Worm (Caenorhabditis elegans) whole organism, L1 larva: ENCODE data around the gene F32D8.13.

ENCODE experiments used
- C04F5.9 ChIP-seq: sonication (generic microtip); optimal IDR thresholded peaks from 2 replicates; lab custom pipeline; 2016; ENCODE audit warnings: missing genetic modification characterization, missing compliant biosample characterization
- Y116A8C.19 ChIP-seq: sonication (generic microtip); optimal IDR thresholded peaks from 2 replicates; lab custom pipeline; 2016; ENCODE audit warnings: missing compliant biosample characterization, missing genetic modification characterization, borderline replicate concordance
- aha-1 ChIP-seq: fragments of 150-350 bp; optimal IDR thresholded peaks from 2 replicates; lab custom pipeline; 2014; ENCODE audit warnings: missing biosample characterization, missing genetic modification characterization
- alr-1 ChIP-seq: fragments of 200-800 bp; sonication (Bioruptor generic); optimal IDR thresholded peaks from 2 replicates; lab custom pipeline; 2018; ENCODE audit warnings: borderline replicate concordance, mild to moderate bottlenecking, missing genetic modification characterization, missing compliant biosample characterization
- aly-2 ChIP-seq: fragments of 150-350 bp; optimal IDR thresholded peaks from 2 replicates; lab custom pipeline; 2014; ENCODE audit warnings: missing biosample characterization, missing genetic modification characterization
- blmp-1 ChIP-seq: fragments of 150-350 bp; optimal IDR thresholded peaks from 2 replicates; lab custom pipeline; 2014; ENCODE audit warnings: missing biosample characterization, missing genetic modification characterization
- ceh-63 ChIP-seq: fragments of 200-800 bp; sonication (Bioruptor generic); optimal IDR thresholded peaks from 2 replicates; lab custom pipeline; 2018; ENCODE audit warnings: mild to moderate bottlenecking, missing genetic modification characterization, missing compliant biosample characterization
- ceh-8 ChIP-seq: fragments of 200-800 bp; sonication (Bioruptor generic); optimal IDR thresholded peaks from 2 replicates; lab custom pipeline; 2018; ENCODE audit warnings: mild to moderate bottlenecking, missing genetic modification characterization, moderate library complexity, missing compliant biosample characterization
- ceh-82 ChIP-seq, 3 experiments: fragments of 150-350 bp in 1 of 3; sonication (generic microtip) in 2 of 3; optimal IDR thresholded peaks; 2 replicates each; lab custom pipeline; 2014 to 2017; ENCODE audit warnings: missing biosample characterization in 3 of 3, missing genetic modification characterization in 3 of 3
- ceh-90 ChIP-seq: sonication (generic microtip); optimal IDR thresholded peaks from 2 replicates; lab custom pipeline; 2016; ENCODE audit warnings: missing genetic modification characterization, missing compliant biosample characterization
- dpl-1 ChIP-seq, 3 experiments: fragments of 150-350 bp in 2 of 3; sonication (generic microtip) in 1 of 3; optimal IDR thresholded peaks; 2 replicates each; lab custom pipeline; 2014 to 2017; ENCODE audit warnings: missing biosample characterization in 3 of 3, missing genetic modification characterization in 3 of 3, missing genetic modification reagents in 3 of 3
- dsc-1 ChIP-seq: sonication (generic microtip); optimal IDR thresholded peaks from 2 replicates; lab custom pipeline; 2016; ENCODE audit warnings: mild to moderate bottlenecking, missing genetic modification characterization, missing compliant biosample characterization
- efl-3 ChIP-seq: fragments of 200-800 bp; sonication (Bioruptor generic); optimal IDR thresholded peaks from 2 replicates; lab custom pipeline; 2018; ENCODE audit warnings: mild to moderate bottlenecking, missing genetic modification characterization, missing compliant biosample characterization
- egl-13 ChIP-seq: sonication (generic microtip); optimal IDR thresholded peaks from 2 replicates; lab custom pipeline; 2016; ENCODE audit warnings: missing genotype, missing genetic modification reagents, missing genetic modification characterization, missing compliant biosample characterization
- egl-27 ChIP-seq, 2 experiments: fragments of 150-350 bp in 1 of 2; sonication (generic microtip); optimal IDR thresholded peaks; 3 replicates each; lab custom pipeline; 2017 to 2018; ENCODE audit warnings: missing biosample characterization in 2 of 2, missing genetic modification characterization in 2 of 2, missing genetic modification reagents in 2 of 2
- fkh-10 ChIP-seq: sonication (generic microtip); optimal IDR thresholded peaks from 2 replicates; lab custom pipeline; 2017; ENCODE audit warnings: missing biosample characterization, missing genetic modification reagents, missing genetic modification characterization
- fkh-8 ChIP-seq: sonication (generic microtip); optimal IDR thresholded peaks from 2 replicates; lab custom pipeline; 2016; ENCODE audit warnings: mild to moderate bottlenecking, missing genetic modification characterization, missing compliant biosample characterization
- grh-1 ChIP-seq: fragments of 200-800 bp; sonication (Bioruptor generic); IDR thresholded peaks from 2 replicates; pipeline ENCODE4 v1.3.6; 2022; ENCODE audit warnings: missing genetic modification reagents, missing genetic modification characterization, missing compliant biosample characterization
- hlh-4 ChIP-seq: sonication (generic microtip); optimal IDR thresholded peaks from 2 replicates; lab custom pipeline; 2016; ENCODE audit warnings: mild to moderate bottlenecking, missing genetic modification characterization, missing compliant biosample characterization
- irx-1 ChIP-seq: sonication (generic microtip); optimal IDR thresholded peaks from 2 replicates; lab custom pipeline; 2016; ENCODE audit warnings: missing genetic modification characterization, missing compliant biosample characterization
- jun-1 ChIP-seq: fragments of 150-350 bp; optimal IDR thresholded peaks from 2 replicates; lab custom pipeline; 2014; ENCODE audit warnings: missing biosample characterization, missing genetic modification reagents, missing genetic modification characterization
- lin-13 ChIP-seq: fragments of 150-350 bp; optimal IDR thresholded peaks from 2 replicates; lab custom pipeline; 2014; ENCODE audit warnings: missing biosample characterization, missing genetic modification reagents, missing genetic modification characterization
- lin-14 ChIP-seq: fragments of 200-800 bp; sonication (Bioruptor generic); optimal IDR thresholded peaks from 2 replicates; lab custom pipeline; 2018; ENCODE audit warnings: mild to moderate bottlenecking, missing genetic modification characterization, moderate library complexity, missing compliant biosample characterization
- lin-39 ChIP-seq: fragments of 150-350 bp; optimal IDR thresholded peaks from 2 replicates; lab custom pipeline; 2014; ENCODE audit warnings: missing biosample characterization, missing genetic modification reagents, missing genetic modification characterization
- lir-3 ChIP-seq: sonication (generic microtip); optimal IDR thresholded peaks from 2 replicates; lab custom pipeline; 2016; ENCODE audit warnings: mild to moderate bottlenecking, missing genetic modification characterization, moderate library complexity, missing compliant biosample characterization; ENCODE audit not compliant: poor library complexity
- mab-9 ChIP-seq: fragments of 200-800 bp; sonication (Bioruptor generic); IDR thresholded peaks from 2 replicates; pipeline ENCODE4 v1.3.6; 2022; ENCODE audit warnings: missing genetic modification reagents, missing genetic modification characterization, missing compliant biosample characterization
- mdl-1 ChIP-seq, 2 experiments: fragments of 150-350 bp; optimal IDR thresholded peaks; 2 replicates each; lab custom pipeline; 2014 to 2017; ENCODE audit warnings: missing biosample characterization in 2 of 2, missing genetic modification characterization in 2 of 2, inconsistent platforms in 1 of 2
- mef-2 ChIP-seq: fragments of 150-350 bp; optimal IDR thresholded peaks from 2 replicates; lab custom pipeline; 2014; ENCODE audit warnings: missing biosample characterization, missing genetic modification characterization
- nhr-11 ChIP-seq: fragments of 150-350 bp; optimal IDR thresholded peaks from 2 replicates; lab custom pipeline; 2014; ENCODE audit warnings: missing biosample characterization, missing genetic modification characterization
- nhr-12 ChIP-seq: sonication (generic microtip); optimal IDR thresholded peaks from 2 replicates; lab custom pipeline; 2017; ENCODE audit warnings: missing biosample characterization, missing genetic modification characterization
- nhr-19 ChIP-seq: fragments of 200-800 bp; sonication (Bioruptor generic); conservative IDR thresholded peaks from 2 replicates; pipeline ENCODE4 v1.3.6; 2022; ENCODE audit warnings: missing genetic modification characterization, missing compliant biosample characterization
- nhr-20 ChIP-seq: sonication (generic microtip); optimal IDR thresholded peaks from 2 replicates; lab custom pipeline; 2016; ENCODE audit warnings: mild to moderate bottlenecking, missing genetic modification characterization, missing compliant biosample characterization
- nhr-237 ChIP-seq: fragments of 150-350 bp; optimal IDR thresholded peaks from 2 replicates; lab custom pipeline; 2014; ENCODE audit warnings: missing biosample characterization, missing genetic modification characterization
- nhr-76 ChIP-seq: sonication (generic microtip); optimal IDR thresholded peaks from 2 replicates; lab custom pipeline; 2017; ENCODE audit warnings: missing biosample characterization, missing genetic modification characterization
- nhr-77 ChIP-seq: fragments of 150-350 bp; optimal IDR thresholded peaks from 2 replicates; lab custom pipeline; 2014; ENCODE audit warnings: missing biosample characterization, missing genetic modification characterization
- nhr-84 ChIP-seq: sonication (generic microtip); optimal IDR thresholded peaks from 2 replicates; lab custom pipeline; 2017; ENCODE audit warnings: missing biosample characterization, missing genetic modification characterization
- nhr-85 ChIP-seq: sonication (generic microtip); peaks from one replicate; lab custom pipeline; 2016; ENCODE audit warnings: missing genetic modification characterization, inconsistent platforms, missing compliant biosample characterization
- nhr-90 ChIP-seq: sonication (generic microtip); optimal IDR thresholded peaks from 2 replicates; lab custom pipeline; 2016; ENCODE audit warnings: mild to moderate bottlenecking, missing genetic modification characterization, missing compliant biosample characterization; ENCODE audit not compliant: poor library complexity
- pag-3 ChIP-seq: sonication (generic microtip); optimal IDR thresholded peaks from 2 replicates; lab custom pipeline; 2017; ENCODE audit warnings: missing genetic modification characterization, mild to moderate bottlenecking, missing compliant biosample characterization, antibody characterized with exemption, borderline replicate concordance; ENCODE audit not compliant: insufficient read depth
- pqm-1 ChIP-seq: sonication (generic microtip); optimal IDR thresholded peaks from 3 replicates; lab custom pipeline; 2017; ENCODE audit warnings: missing biosample characterization, missing genetic modification characterization
- rnt-1 ChIP-seq: sonication (generic microtip); optimal IDR thresholded peaks from 2 replicates; lab custom pipeline; 2016; ENCODE audit warnings: mild to moderate bottlenecking, missing genetic modification characterization, moderate library complexity, missing compliant biosample characterization
- skn-1 ChIP-seq: fragments of 150-350 bp; optimal IDR thresholded peaks from 2 replicates; lab custom pipeline; 2014; ENCODE audit warnings: missing biosample characterization, missing genetic modification characterization
- snpc-4 ChIP-seq: fragments of 150-350 bp; optimal IDR thresholded peaks from 2 replicates; lab custom pipeline; 2014; ENCODE audit warnings: missing biosample characterization, missing genetic modification characterization
- snu-23 ChIP-seq: sonication (generic microtip); optimal IDR thresholded peaks from 2 replicates; lab custom pipeline; 2016; ENCODE audit warnings: missing genetic modification characterization, missing compliant biosample characterization
- sox-4 ChIP-seq: sonication (generic microtip); optimal IDR thresholded peaks from 2 replicates; lab custom pipeline; 2016; ENCODE audit warnings: missing genetic modification characterization, missing compliant biosample characterization
- sup-37 ChIP-seq: fragments of 200-800 bp; sonication (Bioruptor generic); optimal IDR thresholded peaks from 2 replicates; lab custom pipeline; 2018; ENCODE audit warnings: mild to moderate bottlenecking, missing genetic modification characterization, missing compliant biosample characterization
- swsn-7 ChIP-seq: sonication (generic microtip); optimal IDR thresholded peaks from 2 replicates; lab custom pipeline; 2016; ENCODE audit warnings: missing genetic modification characterization, missing compliant biosample characterization
- tbx-2 ChIP-seq: sonication (generic microtip); optimal IDR thresholded peaks from 2 replicates; lab custom pipeline; 2016; ENCODE audit warnings: missing genetic modification characterization, missing compliant biosample characterization
- unc-30 ChIP-seq: sonication (generic microtip); optimal IDR thresholded peaks from 2 replicates; lab custom pipeline; 2017; ENCODE audit warnings: missing biosample characterization, missing genetic modification characterization
- vab-15 ChIP-seq: sonication (generic microtip); optimal IDR thresholded peaks from 2 replicates; lab custom pipeline; 2017; ENCODE audit warnings: missing genotype, mild to moderate bottlenecking, missing genetic modification characterization, missing compliant biosample characterization
- zag-1 ChIP-seq: fragments of 150-350 bp; optimal IDR thresholded peaks from 2 replicates; lab custom pipeline; 2014; ENCODE audit warnings: missing biosample characterization, missing genetic modification characterization
- zip-4 ChIP-seq: fragments of 200-800 bp; sonication (Bioruptor generic); optimal IDR thresholded peaks from 2 replicates; lab custom pipeline; 2018; ENCODE audit warnings: mild to moderate bottlenecking, missing genetic modification characterization, moderate library complexity, missing compliant biosample characterization
- ztf-4 ChIP-seq: fragments of 150-350 bp; optimal IDR thresholded peaks from 2 replicates; lab custom pipeline; 2014; ENCODE audit warnings: missing biosample characterization, missing genetic modification characterization

F32D8.13 gene

ce11 chrV:10859048-10859637, 37.2 kb downstream of the F32D8.13 start:
- TF ChIP-seq dsc-1 (no peak), fkh-10 (GFP tag; lab: Kevin White, UChicago) (no peak), nhr-11 (tag; lab: Kevin White, UChicago) (no peak), lin-39 (tag; lab: Kevin White, UChicago) (no peak), fkh-8 (no peak), nhr-76 (tag; lab: Kevin White, UChicago) (no peak), tbx-2 (no peak), unc-30 (tag; lab: Kevin White, UChicago) (no peak), nhr-77 (tag; lab: Kevin White, UChicago) (no peak), ceh-90 (tag; lab: Kevin White, UChicago) (no peak), lin-14 (GFP tag; lab: Kevin White, UChicago) (peak; percentile 57), hlh-4 (tag; lab: Kevin White, UChicago) (no peak), mef-2 (tag; lab: Kevin White, UChicago) (no peak), mdl-1 (tag; optimal IDR thresholded peaks at IDR 0.05; lab: Kevin White, UChicago) (peak in 1 of 2 experiments; percentile 24), egl-13 (no peak), aha-1 (tag; lab: Kevin White, UChicago) (no peak), pqm-1 (tag; lab: Kevin White, UChicago) (no peak), snpc-4 (tag; lab: Kevin White, UChicago) (no peak), C04F5.9 (tag; lab: Kevin White, UChicago) (no peak), pag-3 (tag; lab: Kevin White, UChicago) (no peak), nhr-85 (tag; lab: Kevin White, UChicago) (peak; percentile 88), jun-1 (tag; lab: Kevin White, UChicago) (no peak), aly-2 (tag; lab: Kevin White, UChicago) (no peak), nhr-84 (tag; lab: Kevin White, UChicago) (no peak), alr-1 (tag; lab: Kevin White, UChicago) (no peak), ztf-4 (no peak), nhr-19 (GFP tag; lab: Robert Waterston, UW) (0 out of 2 replicates have a peak, but pooled peaks have one; percentile 5), nhr-12 (tag; lab: Kevin White, UChicago) (no peak), dpl-1 (GFP tag; optimal IDR thresholded peaks at IDR 0.05; lab: Kevin White, UChicago) (no peak), blmp-1 (tag; lab: Kevin White, UChicago) (peak; percentile 76), nhr-237 (no peak), ceh-82 (tag; optimal IDR thresholded peaks at IDR 0.05; lab: Kevin White, UChicago) (no peak), irx-1 (tag; lab: Kevin White, UChicago) (no peak), lir-3 (no peak), sox-4 (no peak), vab-15 (tag; lab: Kevin White, UChicago) (no peak), swsn-7 (tag; lab: Kevin White, UChicago) (no peak), efl-3 (GFP tag; lab: Kevin White, UChicago) (no peak), rnt-1 (no peak), Y116A8C.19 (tag; lab: Kevin White, UChicago) (no peak), zip-4 (GFP tag; lab: Kevin White, UChicago) (no peak), snu-23 (GFP tag; lab: Kevin White, UChicago) (peak; percentile 43), nhr-90 (tag; lab: Kevin White, UChicago) (peak; percentile 21), grh-1 (GFP tag; lab: Robert Waterston, UW) (no peak), mab-9 (no peak), lin-13 (GFP tag; lab: Kevin White, UChicago) (no peak), sup-37 (GFP tag; lab: Kevin White, UChicago) (no peak), skn-1 (tag; lab: Kevin White, UChicago) (no peak), egl-27 (tag; optimal IDR thresholded peaks at IDR 0.05; lab: Kevin White, UChicago) (no peak), ceh-8 (GFP tag; lab: Kevin White, UChicago) (no peak), zag-1 (tag; lab: Kevin White, UChicago) (no peak), nhr-20 (tag; lab: Kevin White, UChicago) (peak; percentile 45), ceh-63 (no peak)
